Fruit fly (Drosophila melanogaster): ENCODE results near the gene LysE.

Gene LysE

DNA sequence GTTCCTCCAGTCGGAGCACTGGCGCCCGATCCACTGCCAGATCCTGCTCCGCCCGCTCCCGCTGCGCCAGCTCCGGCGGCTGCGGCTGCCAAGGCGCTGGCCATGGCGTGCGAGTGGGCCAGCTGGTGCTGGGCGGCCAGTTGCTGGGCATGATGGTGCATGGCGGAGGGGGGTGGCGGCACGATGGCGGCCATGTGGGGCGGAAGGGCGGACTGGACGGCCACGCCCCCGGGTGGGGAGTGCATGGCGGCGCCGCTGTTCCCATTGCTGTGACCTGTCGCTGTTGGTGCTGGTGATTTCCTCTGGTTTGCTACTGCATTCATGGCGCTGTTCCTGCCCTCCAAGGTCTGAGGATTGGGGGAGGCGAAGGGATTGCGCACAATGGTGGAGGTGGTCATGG, 39.8 kb upstream of the LysE start:
- TF ChIP-seq CG4424 (GFP tag; optimal IDR thresholded peaks at IDR 0.05) (no peak), crol (GFP tag; IDR thresholded peaks at IDR 0.05) (0 out of 2 replicates have a peak, but pooled peaks have one; percentile 22), CG43689 (GFP tag; IDR thresholded peaks at IDR 0.05) (no peak), lola (GFP tag; optimal IDR thresholded peaks at IDR 0.05) (no peak), CG6813 (GFP tag; optimal IDR thresholded peaks at IDR 0.05) (no peak), CG13775 (GFP tag; optimal IDR thresholded peaks at IDR 0.05) (no peak), insv (GFP tag; optimal IDR thresholded peaks at IDR 0.05) (no peak), Neu2 (GFP tag; optimal IDR thresholded peaks at IDR 0.05; ENCODE audit: borderline replicate concordance) (no peak), tin (GFP tag; optimal IDR thresholded peaks at IDR 0.05) (no peak), CG10321 (GFP tag; IDR thresholded peaks at IDR 0.05) (no peak), CG7357 (GFP tag; IDR thresholded peaks at IDR 0.05) (no peak), fu2 (GFP tag; optimal IDR thresholded peaks at IDR 0.05) (no peak), tx (GFP tag; optimal IDR thresholded peaks at IDR 0.05) (no peak), CG7987 (GFP tag; optimal IDR thresholded peaks at IDR 0.05) (no peak), CG14667 (GFP tag; IDR thresholded peaks at IDR 0.05) (peak; percentile 16; the same call in 1 of the 2 replicates), Opbp (GFP tag; IDR thresholded peaks at IDR 0.05; ENCODE audit: partially characterized antibody) (0 out of 3 replicates have a peak, but pooled peaks have one; percentile 16), CG9932 (GFP tag; IDR thresholded peaks at IDR 0.05) (no peak), fd64A (GFP tag; optimal IDR thresholded peaks at IDR 0.05) (no peak), lab (GFP tag; optimal IDR thresholded peaks at IDR 0.05) (no peak), E2f1 (GFP tag; IDR thresholded peaks at IDR 0.05) (no peak), CG10366 (GFP tag; IDR thresholded peaks at IDR 0.05) (no peak), shn (GFP tag; optimal IDR thresholded peaks at IDR 0.05) (no peak), CG6654 (GFP tag; optimal IDR thresholded peaks at IDR 0.05) (no peak), CG14050 (GFP tag; IDR thresholded peaks at IDR 0.05) (no peak), dati (GFP tag; IDR thresholded peaks at IDR 0.05) (no peak), CG6272 (GFP tag; IDR thresholded peaks at IDR 0.05) (0 out of 2 replicates have a peak, but pooled peaks have one; percentile 16), stc (GFP tag; IDR thresholded peaks at IDR 0.05) (no peak), unc-4 (GFP tag; IDR thresholded peaks at IDR 0.05; ENCODE audit: partially characterized antibody) (no peak), CG14441 (GFP tag; IDR thresholded peaks at IDR 0.05) (no peak), CG6765 (GFP tag; optimal IDR thresholded peaks at IDR 0.05) (no peak), Hr39 (optimal IDR thresholded peaks at IDR 0.05) (peak; percentile 47), sens (GFP tag) (peak; percentile 17), ind (GFP tag; optimal IDR thresholded peaks at IDR 0.05) (no peak), CG16813 (GFP tag; IDR thresholded peaks at IDR 0.05; ENCODE audit: partially characterized antibody) (0 out of 3 replicates have a peak, but pooled peaks have one; percentile 12), Med (GFP tag) (peak; percentile 32), Dip2 (GFP tag; IDR thresholded peaks at IDR 0.05) (peak; percentile 33; the same call in 1 of the 2 replicates), NFAT (GFP tag; IDR thresholded peaks at IDR 0.05) (no peak), Hsf (GFP tag; optimal IDR thresholded peaks at IDR 0.05) (no peak)

DNA sequence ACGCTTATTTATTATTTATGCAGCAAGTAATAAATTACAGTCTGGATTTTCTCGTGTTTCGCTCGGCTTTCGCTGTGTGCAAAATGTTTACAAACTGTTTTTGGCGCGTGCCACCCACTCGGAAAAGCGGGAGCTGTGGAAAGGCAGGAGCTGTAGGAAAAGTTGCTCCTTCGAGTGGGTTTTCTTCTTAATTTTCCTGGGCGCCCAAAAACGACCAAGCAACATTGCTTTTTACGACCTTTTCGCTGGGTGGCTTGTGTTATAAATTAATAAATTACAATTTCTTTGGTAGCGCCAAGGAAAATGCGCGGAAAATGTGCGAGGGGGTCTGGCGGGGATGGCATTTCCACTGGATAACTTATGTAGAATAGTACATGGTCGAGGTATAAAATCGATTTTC, 36.1 kb upstream of the LysE start:
- 0 out of 3 replicates have a peak, but pooled peaks have one; percentile 24 for TF ChIP-seq dysf (GFP tag; IDR thresholded peaks at IDR 0.05)
- TF ChIP-seq ase (GFP tag; IDR thresholded peaks at IDR 0.05), result no peak
- TF ChIP-seq lilli (GFP tag; optimal IDR thresholded peaks at IDR 0.05), result no peak
- no peak for TF ChIP-seq trem (tag; optimal IDR thresholded peaks at IDR 0.05)
- TF ChIP-seq CG34224 (GFP tag; IDR thresholded peaks at IDR 0.05; ENCODE audit: partially characterized antibody), result no peak
- no peak for TF ChIP-seq CG8281 (tag; optimal IDR thresholded peaks at IDR 0.05)
- TF ChIP-seq phol (tag; optimal IDR thresholded peaks at IDR 0.05), result no peak
- TF ChIP-seq Gug (GFP tag; IDR thresholded peaks at IDR 0.05), result no peak
- no peak for TF ChIP-seq CG6175 (GFP tag; IDR thresholded peaks at IDR 0.05)
- no peak for TF ChIP-seq CG4328 (GFP tag; optimal IDR thresholded peaks at IDR 0.05)
- no peak for TF ChIP-seq pan (optimal IDR thresholded peaks at IDR 0.05)
- TF ChIP-seq pan (GFP tag; optimal IDR thresholded peaks at IDR 0.05 in 1 of 2, IDR thresholded peaks at IDR 0.05 in 1 of 2), result peak in 1 of 2 experiments; percentile 25
- TF ChIP-seq CG11247 (GFP tag; IDR thresholded peaks at IDR 0.05), result no peak
- TF ChIP-seq CG31224 (GFP tag; IDR thresholded peaks at IDR 0.05), result peak; percentile 89
- TF ChIP-seq da (GFP tag; optimal IDR thresholded peaks at IDR 0.05), result no peak
- TF ChIP-seq crol (GFP tag; IDR thresholded peaks at IDR 0.05), result no peak
- TF ChIP-seq Doc2 (GFP tag; IDR thresholded peaks at IDR 0.05), result no peak
- no peak for TF ChIP-seq CG12104 (GFP tag; optimal IDR thresholded peaks at IDR 0.05)
